Fruit fly (Drosophila melanogaster) whole organism, embryonic: ENCODE data around the gene CG32801.

ENCODE experiments used
- Ada2b ChIP-seq: fragments of 200-800 bp; sonication (Bioruptor generic); IDR thresholded peaks from 2 replicates; pipeline ENCODE4 v1.3.6; 2022; ENCODE audit warnings: missing biosample characterization, missing genetic modification characterization
- Awh ChIP-seq: fragments of 200-800 bp; sonication (Bioruptor generic); IDR thresholded peaks from 2 replicates; pipeline ENCODE4, ENCODE4 v1.3.6; 2022; ENCODE audit warnings: missing biosample characterization, missing genetic modification characterization
- Blimp-1 ChIP-seq: fragments of 200-800 bp; sonication (Bioruptor generic); optimal IDR thresholded peaks from 3 replicates; lab custom pipeline; 2018; ENCODE audit warnings: missing biosample characterization, missing genetic modification characterization, mild to moderate bottlenecking, moderate library complexity, missing genetic modification reagents
- CG10431 ChIP-seq: fragments of 200-800 bp; sonication (Bioruptor generic); optimal IDR thresholded peaks from 3 replicates; lab custom pipeline; 2018; ENCODE audit warnings: missing biosample characterization, mild to moderate bottlenecking, missing genetic modification characterization
- CG10543 ChIP-seq: fragments of 200-800 bp; sonication (Bioruptor generic); optimal IDR thresholded peaks from 3 replicates; lab custom pipeline; 2017; ENCODE audit warnings: missing biosample characterization, mild to moderate bottlenecking, missing genetic modification characterization, moderate library complexity
- CG14965 ChIP-seq: fragments of 200-800 bp; sonication (Bioruptor generic); optimal IDR thresholded peaks from 2 replicates; lab custom pipeline; 2016; ENCODE audit warnings: missing biosample characterization, missing genetic modification characterization, borderline replicate concordance
- CG16815 ChIP-seq: fragments of 200-800 bp; sonication (Bioruptor generic); optimal IDR thresholded peaks from 3 replicates; lab custom pipeline; 2017; ENCODE audit warnings: missing biosample characterization, mild to moderate bottlenecking, missing genetic modification characterization
- CG2202 ChIP-seq: fragments of 200-800 bp; sonication (Bioruptor generic); optimal IDR thresholded peaks from 2 replicates; lab custom pipeline; 2018; ENCODE audit warnings: missing biosample characterization, mild to moderate bottlenecking, missing genetic modification characterization
- CG2712 ChIP-seq: fragments of 200-800 bp; optimal IDR thresholded peaks from 3 replicates; lab custom pipeline; 2019; ENCODE audit warnings: missing biosample characterization, mild to moderate bottlenecking, missing genetic modification characterization, moderate library complexity
- CG3163 ChIP-seq: fragments of 200-800 bp; sonication (Bioruptor generic); optimal IDR thresholded peaks from 3 replicates; lab custom pipeline; 2016; ENCODE audit warnings: missing biosample characterization, missing genetic modification characterization
- CG34376 ChIP-seq: fragments of 200-800 bp; sonication (Bioruptor generic); optimal IDR thresholded peaks from 2 replicates; lab custom pipeline; 2018; ENCODE audit warnings: missing biosample characterization, mild to moderate bottlenecking, missing genetic modification characterization
- CG4282 ChIP-seq: fragments of 200-800 bp; sonication (Bioruptor generic); optimal IDR thresholded peaks from 2 replicates; lab custom pipeline; 2016; ENCODE audit warnings: missing biosample characterization, missing genetic modification characterization
- CG4820 ChIP-seq: fragments of 200-800 bp; sonication (Bioruptor generic); optimal IDR thresholded peaks from 3 replicates; lab custom pipeline; 2016; ENCODE audit warnings: missing biosample characterization, missing genetic modification characterization
- CG4854 ChIP-seq: fragments of 200-800 bp; sonication (Bioruptor generic); optimal IDR thresholded peaks from 2 replicates; lab custom pipeline; 2016; ENCODE audit warnings: missing biosample characterization, missing genetic modification characterization, inconsistent platforms
- CG5245 ChIP-seq: fragments of 200-800 bp; sonication (Bioruptor generic); optimal IDR thresholded peaks from 3 replicates; lab custom pipeline; 2016; ENCODE audit warnings: missing biosample characterization, missing genetic modification characterization
- CG6654 ChIP-seq: fragments of 200-800 bp; sonication (Bioruptor generic); optimal IDR thresholded peaks from 2 replicates; lab custom pipeline; 2017; ENCODE audit warnings: missing biosample characterization, mild to moderate bottlenecking, missing genetic modification characterization
- CG6683 ChIP-seq: fragments of 200-800 bp; sonication (Bioruptor generic); optimal IDR thresholded peaks from 2 replicates; lab custom pipeline; 2017; ENCODE audit warnings: missing biosample characterization, mild to moderate bottlenecking, missing genetic modification characterization, missing genetic modification reagents
- CG7357 ChIP-seq: fragments of 200-800 bp; sonication (Bioruptor generic); IDR thresholded peaks from 3 replicates; pipeline ENCODE4 v1.3.6; 2022; ENCODE audit warnings: missing biosample characterization, missing genetic modification characterization
- CG7745 ChIP-seq: fragments of 200-800 bp; sonication (Bioruptor generic); optimal IDR thresholded peaks from 2 replicates; lab custom pipeline; 2018; ENCODE audit warnings: missing biosample characterization, mild to moderate bottlenecking, missing genetic modification characterization, moderate library complexity
- CG8944 ChIP-seq: fragments of 200-800 bp; sonication (Bioruptor generic); optimal IDR thresholded peaks from 3 replicates; lab custom pipeline; 2016; ENCODE audit warnings: missing biosample characterization, missing genetic modification characterization
- CG9797 ChIP-seq: fragments of 200-800 bp; sonication (Bioruptor generic); optimal IDR thresholded peaks from 3 replicates; lab custom pipeline; 2018; ENCODE audit warnings: missing biosample characterization, mild to moderate bottlenecking, missing genetic modification characterization
- Elba2 ChIP-seq: fragments of 200-800 bp; sonication (Bioruptor generic); optimal IDR thresholded peaks from 3 replicates; lab custom pipeline; 2016; ENCODE audit warnings: missing biosample characterization, missing genetic modification characterization
- Ets65A ChIP-seq: fragments of 200-800 bp; sonication (Bioruptor generic); peaks from one replicate; lab custom pipeline; 2016; ENCODE audit warnings: missing biosample characterization, missing genetic modification characterization
- Gug ChIP-seq: fragments of 200-800 bp; sonication (Bioruptor generic); IDR thresholded peaks from 4 replicates; pipeline ENCODE4 v1.3.6; 2022; ENCODE audit warnings: missing biosample characterization, missing genetic modification characterization
- HmgZ ChIP-seq: fragments of 200-800 bp; sonication (Bioruptor generic); optimal IDR thresholded peaks from 2 replicates; lab custom pipeline; 2018; ENCODE audit warnings: missing biosample characterization, mild to moderate bottlenecking, missing genetic modification characterization
- Jarid2 ChIP-seq: fragments of 200-800 bp; sonication (Bioruptor generic); optimal IDR thresholded peaks from 3 replicates; lab custom pipeline; 2017; ENCODE audit warnings: mild to moderate bottlenecking, missing biosample characterization, missing genetic modification reagents, missing genetic modification characterization
- NC2α ChIP-seq: fragments of 200-800 bp; sonication (Bioruptor generic); optimal IDR thresholded peaks from 2 replicates; lab custom pipeline; 2016; ENCODE audit warnings: missing biosample characterization, missing genetic modification characterization
- NK7.1 ChIP-seq: fragments of 200-800 bp; sonication (Bioruptor generic); optimal IDR thresholded peaks from 3 replicates; lab custom pipeline; 2016; ENCODE audit warnings: missing biosample characterization, missing genetic modification characterization
- Optix ChIP-seq: fragments of 200-800 bp; sonication (Bioruptor generic); IDR thresholded peaks from 3 replicates; pipeline ENCODE4 v1.3.6; 2022; ENCODE audit warnings: missing biosample characterization, missing genetic modification characterization
- PHDP ChIP-seq: fragments of 200-800 bp; sonication (Bioruptor generic); optimal IDR thresholded peaks from 3 replicates; lab custom pipeline; 2018; ENCODE audit warnings: missing biosample characterization, mild to moderate bottlenecking, missing genetic modification characterization, moderate library complexity
- Pdp1 ChIP-seq, 2 experiments: fragments of 200-800 bp; sonication (Bioruptor generic); optimal IDR thresholded peaks; 3 replicates each; lab custom pipeline; 2016; ENCODE audit warnings: missing biosample characterization in 2 of 2, missing genetic modification characterization in 2 of 2, mild to moderate bottlenecking in 1 of 2, moderate library complexity in 1 of 2
- Rfx ChIP-seq: fragments of 200-800 bp; sonication (Bioruptor generic); IDR thresholded peaks from 2 replicates; pipeline ENCODE4 v1.3.6; 2022; ENCODE audit warnings: missing biosample characterization, missing genetic modification characterization
- Sry-β ChIP-seq: fragments of 200-800 bp; sonication (Bioruptor generic); optimal IDR thresholded peaks from 2 replicates; lab custom pipeline; 2018; ENCODE audit warnings: missing biosample characterization, mild to moderate bottlenecking, missing genetic modification characterization, moderate library complexity
- Ssrp ChIP-seq: fragments of 200-800 bp; sonication (Bioruptor generic); optimal IDR thresholded peaks from 2 replicates; lab custom pipeline; 2018; ENCODE audit warnings: missing biosample characterization, mild to moderate bottlenecking, missing genetic modification characterization, moderate library complexity
- Xbp1 ChIP-seq: fragments of 200-800 bp; sonication (Bioruptor generic); optimal IDR thresholded peaks from 3 replicates; lab custom pipeline; 2016; ENCODE audit warnings: missing biosample characterization, mild to moderate bottlenecking, missing genetic modification characterization
- amos ChIP-seq: fragments of 200-800 bp; sonication (Bioruptor generic); IDR thresholded peaks from 2 replicates; pipeline ENCODE4 v1.3.6; 2022; ENCODE audit warnings: missing biosample characterization, missing genetic modification characterization; ENCODE audit not compliant: partially characterized antibody
- bcd ChIP-seq: fragments of 200-800 bp; sonication (Bioruptor generic); optimal IDR thresholded peaks from 2 replicates; lab custom pipeline; 2017; ENCODE audit warnings: missing biosample characterization, mild to moderate bottlenecking, missing genetic modification characterization
- cwo ChIP-seq: fragments of 200-800 bp; sonication (Bioruptor generic); optimal IDR thresholded peaks from 3 replicates; lab custom pipeline; 2017; ENCODE audit warnings: missing biosample characterization, missing genetic modification characterization, mild to moderate bottlenecking, moderate library complexity, missing genetic modification reagents
- emc ChIP-seq: fragments of 200-800 bp; sonication (Bioruptor generic); optimal IDR thresholded peaks from 2 replicates; lab custom pipeline; 2016; ENCODE audit warnings: missing biosample characterization, missing genetic modification characterization
- eyg ChIP-seq: fragments of 200-800 bp; sonication (Bioruptor generic); optimal IDR thresholded peaks from 3 replicates; lab custom pipeline; 2016; ENCODE audit warnings: missing biosample characterization, missing genetic modification characterization
- fd64A ChIP-seq: fragments of 200-800 bp; sonication (Bioruptor generic); optimal IDR thresholded peaks from 3 replicates; lab custom pipeline; 2018; ENCODE audit warnings: missing biosample characterization, mild to moderate bottlenecking, missing genetic modification characterization
- gfzf ChIP-seq: fragments of 200-800 bp; sonication (Bioruptor generic); optimal IDR thresholded peaks from 2 replicates; lab custom pipeline; 2016; ENCODE audit warnings: missing biosample characterization, mild to moderate bottlenecking, missing genetic modification characterization, moderate library complexity
- hth ChIP-seq: fragments of >200 bp; optimal IDR thresholded peaks from 2 replicates; lab custom pipeline; 2017; ENCODE audit warnings: inconsistent platforms
- jing ChIP-seq: fragments of 200-800 bp; sonication (Bioruptor generic); optimal IDR thresholded peaks from 2 replicates; lab custom pipeline; 2018; ENCODE audit warnings: missing biosample characterization, mild to moderate bottlenecking, missing genetic modification characterization
- kay ChIP-seq: fragments of 200-800 bp; sonication (Bioruptor generic); optimal IDR thresholded peaks from 2 replicates; lab custom pipeline; 2016; ENCODE audit warnings: missing biosample characterization, missing genetic modification characterization
- ken ChIP-seq: fragments of 200-800 bp; sonication (Bioruptor generic); IDR thresholded peaks from 3 replicates; pipeline ENCODE4 v1.3.6; 2022; ENCODE audit warnings: missing biosample characterization, missing genetic modification characterization
- kni ChIP-seq: fragments of 200-800 bp; sonication (Bioruptor generic); optimal IDR thresholded peaks from 3 replicates; lab custom pipeline; 2017; ENCODE audit warnings: mild to moderate bottlenecking, missing biosample characterization, missing genetic modification reagents, missing genetic modification characterization
- lola ChIP-seq, 3 experiments: fragments of >200 bp in 2 of 3; fragments of 200-800 bp in 1 of 3; sonication (Bioruptor generic) in 1 of 3; optimal IDR thresholded peaks; 2 replicates each; lab custom pipeline; 2017 to 2019; ENCODE audit warnings: missing biosample characterization in 3 of 3, missing genetic modification characterization in 3 of 3, mild to moderate bottlenecking in 1 of 3, moderate library complexity in 1 of 3
- tna ChIP-seq: fragments of 200-800 bp; sonication (Bioruptor generic); IDR thresholded peaks from 2 replicates; pipeline ENCODE4 v1.3.6; 2022; ENCODE audit warnings: missing biosample characterization, missing genetic modification characterization; ENCODE audit not compliant: partially characterized antibody
- twi ChIP-seq: fragments of 200-800 bp; optimal IDR thresholded peaks from 2 replicates; lab custom pipeline; 2019; ENCODE audit warnings: missing biosample characterization, mild to moderate bottlenecking, missing genetic modification characterization, moderate library complexity

CG32801 gene

dm6 chrX:1879606-1880110 lies 23.3 kb downstream of the CG32801 start, which contains the start of gene CG14818 (continued):
- TF ChIP-seq CG6654 (GFP tag; lab: Kevin White, UChicago) (peak; percentile 17), CG4820 (GFP tag; lab: Kevin White, UChicago) (peak; percentile 51), CG10431 (no peak), Ssrp (peak; percentile 24), HmgZ (tag; lab: Kevin White, UChicago) (peak; percentile 60), CG3163 (peak; percentile 31), Jarid2 (GFP tag; lab: Kevin White, UChicago) (no peak), Gug (GFP tag; lab: Robert Waterston, UW) (peak; percentile 67; the same call in 3 of the 4 replicates), Ets65A (peak; percentile 97), CG7745 (tag; lab: Kevin White, UChicago) (no peak), CG34376 (GFP tag; lab: Kevin White, UChicago) (peak; percentile 30), Elba2 (GFP tag; lab: Kevin White, UChicago) (no peak), CG4854 (no peak), NC2α (GFP tag; lab: Kevin White, UChicago) (no peak), CG4282 (GFP tag; lab: Kevin White, UChicago) (no peak), Sry-β (GFP tag; lab: Kevin White, UChicago) (peak; percentile 24), amos (GFP tag; lab: Robert Waterston, UW) (peak; percentile 78), tna (GFP tag; lab: Robert Waterston, UW) (peak; percentile 53; the same call in 1 of the 2 replicates), CG8944 (GFP tag; lab: Kevin White, UChicago) (peak; percentile 70), CG16815 (GFP tag; lab: Kevin White, UChicago) (peak; percentile 17), CG10543 (GFP tag; lab: Kevin White, UChicago) (peak; percentile 72), CG5245 (GFP tag; lab: Kevin White, UChicago) (peak; percentile 23), Optix (peak; percentile 54; the same call in 2 of the 3 replicates), CG2202 (tag; lab: Kevin White, UChicago) (no peak), Blimp-1 (GFP tag; lab: Kevin White, UChicago) (no peak), CG9797 (GFP tag; lab: Kevin White, UChicago) (no peak), Awh (GFP tag; lab: Robert Waterston, UW) (no peak), NK7.1 (peak; percentile 27), gfzf (GFP tag; lab: Kevin White, UChicago) (peak; percentile 1), CG2712 (tag; lab: Kevin White, UChicago) (peak; percentile 30), CG7357 (GFP tag; lab: Robert Waterston, UW) (peak; percentile 64; the same call in 2 of the 3 replicates), kni (GFP tag; lab: Kevin White, UChicago) (no peak), PHDP (tag; lab: Kevin White, UChicago) (peak; percentile 51), CG14965 (GFP tag; lab: Kevin White, UChicago) (no peak), bcd (GFP tag; lab: Kevin White, UChicago) (peak; percentile 48), twi (tag; lab: Kevin White, UChicago) (no peak), ken (peak; percentile 67; the same call in 2 of the 3 replicates), Rfx (peak; percentile 82), eyg (GFP tag; lab: Kevin White, UChicago) (peak; percentile 19), jing (no peak), CG6683 (GFP tag; lab: Kevin White, UChicago) (no peak), emc (GFP tag; lab: Kevin White, UChicago) (peak; percentile 12), Pdp1 (GFP tag; optimal IDR thresholded peaks at IDR 0.05; lab: Kevin White, UChicago) (peak; percentile 36 to 63), fd64A (GFP tag; lab: Kevin White, UChicago) (no peak), hth (lab: Kevin White, UChicago) (no peak), kay (no peak), lola (GFP tag; optimal IDR thresholded peaks at IDR 0.05; lab: Kevin White, UChicago) (peak in 1 of 3 experiments; percentile 46), Xbp1 (GFP tag; lab: Kevin White, UChicago) (peak; percentile 61), Ada2b (GFP tag; lab: Robert Waterston, UW) (peak; percentile 60), cwo (no peak)
